Worm (Caenorhabditis elegans): ENCODE results near the gene Y55F3AM.11.

DNA sequence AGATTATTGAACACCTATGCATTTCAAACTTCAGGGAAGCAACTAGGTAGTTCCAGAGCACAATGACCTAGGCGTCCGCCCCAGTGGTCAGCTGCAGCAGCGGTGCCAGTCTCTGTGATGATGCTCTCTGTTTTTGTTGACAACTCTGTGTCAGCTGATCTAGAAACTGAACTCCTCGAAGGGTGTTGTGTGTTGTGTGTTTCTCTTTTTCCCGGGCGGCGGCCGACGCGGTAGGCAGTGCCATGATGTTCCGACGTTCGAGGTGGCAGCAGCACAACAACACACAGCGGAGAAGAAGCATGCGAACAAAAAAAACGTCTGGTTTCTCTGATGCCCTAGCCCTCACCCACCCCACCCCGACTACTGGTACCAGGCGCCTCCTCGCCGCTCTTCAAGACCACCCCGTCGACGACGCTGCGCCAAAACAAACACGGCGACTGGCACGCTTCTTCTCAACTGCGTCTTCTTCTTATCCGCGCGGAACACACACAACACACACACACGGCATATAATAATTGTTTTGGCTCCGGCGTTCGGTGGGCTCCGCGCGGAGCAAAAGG lies 20.2 kb upstream of the Y55F3AM.11 start:
- TF ChIP-seq nhr-23 (tag; optimal IDR thresholded peaks at IDR 0.05), result no peak
- no peak for TF ChIP-seq nhr-12 (tag; optimal IDR thresholded peaks at IDR 0.05)
- no peak for TF ChIP-seq nhr-237 (tag; optimal IDR thresholded peaks at IDR 0.05)
- TF ChIP-seq lin-39 (tag; optimal IDR thresholded peaks at IDR 0.05), result peak; percentile 48
- TF ChIP-seq unc-62 (GFP tag; optimal IDR thresholded peaks at IDR 0.05), result no peak
- peak; percentile 51 for TF ChIP-seq snpc-4 (tag; optimal IDR thresholded peaks at IDR 0.05)
- TF ChIP-seq unc-39 (tag; optimal IDR thresholded peaks at IDR 0.05), result no peak
- no peak for TF ChIP-seq sea-2 (GFP tag; optimal IDR thresholded peaks at IDR 0.05)
- no peak for TF ChIP-seq elt-2 (tag; optimal IDR thresholded peaks at IDR 0.05)
- TF ChIP-seq ztf-4 (tag; optimal IDR thresholded peaks at IDR 0.05), result no peak
- no peak for TF ChIP-seq pqm-1 (tag; optimal IDR thresholded peaks at IDR 0.05)
- TF ChIP-seq nhr-67 (tag; optimal IDR thresholded peaks at IDR 0.05), result no peak
